Worm (Caenorhabditis elegans): ENCODE results near the gene F58B3.4.

- TF ChIP-seq pha-4 (tag; optimal IDR thresholded peaks at IDR 0.05) (no peak), mep-1 (tag; optimal IDR thresholded peaks at IDR 0.05) (no peak), lin-13 (tag; optimal IDR thresholded peaks at IDR 0.05) (no peak)
Observed at ce11 chrIV:11649031-11649430, 17.4 kb upstream of the F58B3.4 start, which contains the start of gene ZK809.8.
